Worm (Caenorhabditis elegans): ENCODE results near the gene emb-27.
A peak's percentile ranks its signal among the peaks of the same experiment; 100 is the strongest.

Gene emb-27

ce11 chrII:8162120-8162648 is at the start of gene emb-27, which contains the start of gene rrf-3 (continued):
- TF ChIP-seq alr-1 (tag; optimal IDR thresholded peaks at IDR 0.05; ENCODE audit: borderline replicate concordance) (no peak), nhr-77 (tag; optimal IDR thresholded peaks at IDR 0.05) (no peak), egl-27 (tag; optimal IDR thresholded peaks at IDR 0.05) (no peak), lin-39 (tag; optimal IDR thresholded peaks at IDR 0.05) (no peak), snpc-4 (tag; optimal IDR thresholded peaks at IDR 0.05) (no peak), tbx-2 (tag; optimal IDR thresholded peaks at IDR 0.05) (no peak), mep-1 (tag; optimal IDR thresholded peaks at IDR 0.05) (peak; percentile 84), C04F5.9 (tag; optimal IDR thresholded peaks at IDR 0.05) (peak; percentile 13), elt-3 (tag; optimal IDR thresholded peaks at IDR 0.05) (no peak), ztf-4 (tag; optimal IDR thresholded peaks at IDR 0.05) (no peak), nhr-84 (tag; optimal IDR thresholded peaks at IDR 0.05) (no peak), fkh-8 (tag; optimal IDR thresholded peaks at IDR 0.05) (no peak), nhr-237 (tag; optimal IDR thresholded peaks at IDR 0.05) (no peak), hpl-2 (GFP tag; optimal IDR thresholded peaks at IDR 0.05) (no peak), C16A3.4 (tag; optimal IDR thresholded peaks at IDR 0.05) (peak; percentile 77), nhr-76 (tag; optimal IDR thresholded peaks at IDR 0.05) (no peak), efl-3 (GFP tag; optimal IDR thresholded peaks at IDR 0.05) (no peak), nhr-12 (tag; optimal IDR thresholded peaks at IDR 0.05) (no peak), sup-37 (GFP tag; optimal IDR thresholded peaks at IDR 0.05) (no peak)

DNA sequence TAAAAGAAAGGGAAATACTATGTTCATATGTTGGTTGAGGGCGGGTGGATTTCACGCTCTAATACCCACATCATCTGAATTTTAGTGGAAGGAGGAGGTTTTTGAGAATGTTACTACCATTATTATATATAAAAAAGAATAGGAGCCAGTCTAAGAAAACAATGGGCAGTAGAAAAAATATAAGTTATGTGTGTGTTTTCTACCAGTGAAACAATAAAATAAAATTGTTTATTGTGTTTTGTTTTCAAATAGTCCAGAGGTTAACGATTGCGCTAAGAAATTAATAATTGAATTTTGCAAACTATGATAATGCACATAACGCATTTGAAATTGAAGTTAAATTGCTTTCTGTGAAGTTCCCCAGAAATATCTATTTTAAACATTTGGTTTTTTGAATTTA is 47.5 kb upstream of the emb-27 start, which contains the start of gene M110.8:
Gene M110.8, minus strand, starts transcription at position 101 of the 400 bp plus-strand sequence.
- TF ChIP-seq egl-13 (tag; optimal IDR thresholded peaks at IDR 0.05) (no peak), xbp-1 (tag; optimal IDR thresholded peaks at IDR 0.05) (no peak), fkh-4 (tag; optimal IDR thresholded peaks at IDR 0.05; ENCODE audit: borderline replicate concordance) (no peak), blmp-1 (tag; optimal IDR thresholded peaks at IDR 0.05) (no peak), lin-14 (GFP tag; optimal IDR thresholded peaks at IDR 0.05) (no peak), vab-15 (tag; optimal IDR thresholded peaks at IDR 0.05) (no peak), pax-3 (tag; optimal IDR thresholded peaks at IDR 0.05) (no peak), efl-3 (GFP tag; optimal IDR thresholded peaks at IDR 0.05) (no peak), elt-2 (tag; optimal IDR thresholded peaks at IDR 0.05) (no peak), lin-39 (tag; optimal IDR thresholded peaks at IDR 0.05) (no peak), ama-1 (optimal IDR thresholded peaks at IDR 0.05) (no peak), nhr-76 (tag; optimal IDR thresholded peaks at IDR 0.05) (no peak), fos-1 (tag; optimal IDR thresholded peaks at IDR 0.05) (no peak), alr-1 (tag; optimal IDR thresholded peaks at IDR 0.05; ENCODE audit: borderline replicate concordance) (no peak), unc-130 (tag; optimal IDR thresholded peaks at IDR 0.05) (no peak), lin-35 (GFP tag; optimal IDR thresholded peaks at IDR 0.05) (no peak), sox-4 (tag; optimal IDR thresholded peaks at IDR 0.05) (no peak), C04F5.9 (tag; optimal IDR thresholded peaks at IDR 0.05) (no peak), C34B4.2 (tag; optimal IDR thresholded peaks at IDR 0.05) (no peak), rnt-1 (tag; optimal IDR thresholded peaks at IDR 0.05) (no peak)

- TF ChIP-seq elt-2 (tag; optimal IDR thresholded peaks at IDR 0.05) (peak; percentile 30), efl-1 (optimal IDR thresholded peaks at IDR 0.05) (no peak), efl-1 (GFP tag; optimal IDR thresholded peaks at IDR 0.05 in 1 of 2) (peak in 1 of 2 experiments; percentile 79), mep-1 (tag; optimal IDR thresholded peaks at IDR 0.05) (no peak)
These were observed 43.6 kb upstream of the emb-27 start for ce11 chrII:8205612-8206011.

DNA sequence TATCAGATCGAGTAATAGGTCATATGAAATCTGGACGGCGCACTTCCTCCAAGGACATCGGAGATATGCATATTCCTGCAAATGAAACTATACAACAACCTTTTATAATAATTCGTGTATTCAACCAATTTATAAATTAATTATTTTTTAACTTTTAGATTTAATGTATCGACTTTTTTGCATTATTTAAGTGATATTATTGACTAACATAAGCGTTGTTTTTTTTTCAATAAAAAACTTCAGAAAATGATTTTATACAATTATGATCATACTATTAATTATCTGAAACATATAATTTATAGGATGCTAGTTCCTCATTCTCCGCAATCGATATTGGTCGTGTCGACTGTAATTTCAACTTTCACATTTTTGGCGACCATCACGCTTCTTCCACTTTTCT is 42.1 kb upstream of the emb-27 start, which contains the start of gene col-76:
Gene col-76, plus strand, starts transcription at position 301 of the 400 bp plus-strand sequence.
- TF ChIP-seq nhr-237 (tag; optimal IDR thresholded peaks at IDR 0.05) (no peak), isw-1 (GFP tag; IDR thresholded peaks at IDR 0.05) (no peak), lir-3 (tag; optimal IDR thresholded peaks at IDR 0.05; ENCODE audit: poor library complexity) (no peak), ceh-63 (GFP tag; optimal IDR thresholded peaks at IDR 0.05) (no peak), ceh-88 (GFP tag; IDR thresholded peaks at IDR 0.05) (no peak), ama-1 (optimal IDR thresholded peaks at IDR 0.05) (no peak), sox-4 (tag; optimal IDR thresholded peaks at IDR 0.05) (no peak), nhr-76 (tag; optimal IDR thresholded peaks at IDR 0.05) (no peak), rnt-1 (tag; optimal IDR thresholded peaks at IDR 0.05) (no peak), unc-30 (tag; optimal IDR thresholded peaks at IDR 0.05) (no peak), hlh-4 (tag; optimal IDR thresholded peaks at IDR 0.05) (no peak), aly-2 (tag; optimal IDR thresholded peaks at IDR 0.05) (no peak), tbx-2 (tag; optimal IDR thresholded peaks at IDR 0.05) (no peak), ztf-4 (tag; optimal IDR thresholded peaks at IDR 0.05) (no peak), vab-15 (tag; optimal IDR thresholded peaks at IDR 0.05) (no peak), ces-1 (GFP tag; optimal IDR thresholded peaks at IDR 0.05) (no peak), egl-27 (tag; optimal IDR thresholded peaks at IDR 0.05) (no peak), blmp-1 (tag; optimal IDR thresholded peaks at IDR 0.05) (no peak), elt-3 (tag; optimal IDR thresholded peaks at IDR 0.05) (no peak)

Measured in whole organism, L1 larva.